Worm (Caenorhabditis elegans) whole organism, midembryonic: Measurements from ENCODE around the gene nape-1.
A peak's percentile ranks its signal among the peaks of the same experiment; 100 is the strongest.

Experiments used
- T22C8.4 ChIP-seq: fragments of 200-800 bp; sonication (Bioruptor generic); IDR thresholded peaks from 2 replicates; pipeline ENCODE4 v1.3.6; 2022; ENCODE audit warnings: missing genetic modification characterization, missing compliant biosample characterization
- cog-1 ChIP-seq: sonication (generic microtip); optimal IDR thresholded peaks from 2 replicates; lab custom pipeline; 2016; ENCODE audit warnings: missing genetic modification characterization, missing compliant biosample characterization
- flt-1 ChIP-seq: fragments of 200-800 bp; sonication (Bioruptor generic); IDR thresholded peaks from 2 replicates; pipeline ENCODE4 v1.3.6; 2022; ENCODE audit warnings: missing genetic modification characterization, missing compliant biosample characterization
- klf-2 ChIP-seq: fragments of 200-800 bp; sonication (Bioruptor generic); conservative IDR thresholded peaks from 2 replicates; pipeline ENCODE4 v1.3.6; 2022; ENCODE audit warnings: missing genetic modification reagents, missing genetic modification characterization, missing compliant biosample characterization
- med-1 ChIP-seq: sonication (generic microtip); optimal IDR thresholded peaks from 2 replicates; lab custom pipeline; 2017; ENCODE audit warnings: missing genetic modification characterization, mild to moderate bottlenecking, missing compliant biosample characterization, antibody characterized with exemption, missing genetic modification reagents; ENCODE audit not compliant: insufficient read depth
- ref-1 ChIP-seq: fragments of 200-800 bp; sonication (Bioruptor generic); conservative IDR thresholded peaks from 2 replicates; pipeline ENCODE4 v1.3.6; 2022; ENCODE audit warnings: missing genetic modification reagents, missing genetic modification characterization, missing compliant biosample characterization
- tab-1 ChIP-seq: fragments of 200-800 bp; sonication (Bioruptor generic); IDR thresholded peaks from 2 replicates; pipeline ENCODE4 v1.3.6; 2022; ENCODE audit warnings: missing genetic modification characterization, missing compliant biosample characterization
- ztf-23 ChIP-seq: fragments of 200-800 bp; sonication (Bioruptor generic); IDR thresholded peaks from 2 replicates; pipeline ENCODE4 v1.3.6; 2022; ENCODE audit warnings: missing genetic modification reagents, missing genetic modification characterization, missing compliant biosample characterization
- ztf-29 ChIP-seq: fragments of 200-800 bp; sonication (Bioruptor generic); IDR thresholded peaks from 2 replicates; pipeline ENCODE4 v1.3.6; 2022; ENCODE audit warnings: missing genetic modification reagents, missing genetic modification characterization, missing compliant biosample characterization

nape-1 gene

DNA sequence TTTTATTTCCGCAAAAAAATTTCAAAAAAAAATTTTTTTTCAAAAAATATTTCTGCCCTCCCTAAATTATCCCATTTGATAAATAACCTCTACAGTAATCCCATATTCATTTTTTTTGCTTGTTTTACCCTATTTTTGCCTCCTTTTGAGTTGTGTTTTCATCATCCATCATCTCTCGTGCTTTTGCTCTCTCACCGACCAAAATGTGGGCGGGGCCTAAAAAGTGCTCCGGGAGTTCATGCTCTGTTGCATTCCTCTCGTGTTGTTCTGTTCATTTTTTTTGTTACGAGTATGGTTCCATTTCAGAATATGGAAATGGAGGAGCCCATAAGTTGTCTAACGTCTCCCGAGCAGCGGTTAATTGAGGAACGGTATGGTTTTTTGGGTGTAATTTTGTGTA lies 31.5 kb downstream of the nape-1 start, which contains the start of gene Y37E11AL.1:
Gene Y37E11AL.1 (plus strand): TSS at position 301 of the 400 bp plus-strand sequence.
- no peak for TF ChIP-seq med-1
- TF ChIP-seq flt-1 (GFP tag; lab: Robert Waterston, UW): no peak
- no peak for TF ChIP-seq klf-2 (GFP tag; lab: Robert Waterston, UW)
- TF ChIP-seq ref-1 (GFP tag; lab: Robert Waterston, UW): no peak
- TF ChIP-seq cog-1 (tag; lab: Kevin White, UChicago): no peak
- TF ChIP-seq ztf-23 (GFP tag; lab: Robert Waterston, UW): no peak
- no peak for TF ChIP-seq tab-1 (GFP tag; lab: Robert Waterston, UW)

- no peak for TF ChIP-seq tab-1 (GFP tag; lab: Robert Waterston, UW)
- TF ChIP-seq ztf-29 (GFP tag; lab: Robert Waterston, UW): no peak
- TF ChIP-seq ref-1 (GFP tag; lab: Robert Waterston, UW): no peak
- no peak for TF ChIP-seq flt-1 (GFP tag; lab: Robert Waterston, UW)
These were observed 38.8 kb downstream of the nape-1 start, which contains the start of gene Y37E11AL.12 for ce11 chrIV:3701892-3702291. Y37E11AL.12 (minus strand) TSS chrIV:3701992.

- TF ChIP-seq ztf-23 (GFP tag; lab: Robert Waterston, UW) (no peak), flt-1 (GFP tag; lab: Robert Waterston, UW) (no peak), cog-1 (tag; lab: Kevin White, UChicago) (no peak), klf-2 (GFP tag; lab: Robert Waterston, UW) (no peak), tab-1 (GFP tag; lab: Robert Waterston, UW) (no peak), med-1 (no peak)
These were observed 40.1 kb downstream of the nape-1 start, which contains the start of gene Y37E11AL.9 for ce11 chrIV:3700554-3700953. Y37E11AL.9 (minus strand) TSS chrIV:3700654.

DNA sequence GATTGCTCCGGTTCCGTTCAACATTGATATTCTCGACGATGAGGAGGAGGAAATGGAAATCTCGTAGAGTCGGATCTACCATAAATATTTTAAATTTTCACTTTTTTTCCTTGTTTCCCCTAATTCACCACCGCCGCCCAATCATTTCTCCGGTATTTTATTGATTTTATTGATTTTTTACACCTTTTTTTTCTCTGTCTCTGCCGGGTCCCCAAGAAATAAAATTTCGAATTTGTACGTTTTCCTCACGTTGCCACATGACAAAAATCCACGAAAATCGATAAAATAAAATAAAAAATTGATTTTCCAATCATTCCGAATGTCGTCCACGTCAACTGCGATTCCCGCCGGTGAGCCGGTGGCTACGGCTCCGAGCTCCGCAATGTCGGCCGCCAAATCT lies 42.5 kb downstream of the nape-1 start, which contains the start of gene Y37E11AL.2:
Gene Y37E11AL.2 (plus strand): TSS at position 301 of the 400 bp plus-strand sequence.
- TF ChIP-seq klf-2 (GFP tag; lab: Robert Waterston, UW) (no peak), flt-1 (GFP tag; lab: Robert Waterston, UW) (no peak), ztf-23 (GFP tag; lab: Robert Waterston, UW) (no peak), T22C8.4 (peak; percentile 20; the same call in 1 of the 2 replicates), cog-1 (tag; lab: Kevin White, UChicago) (no peak)

ce11 chrIV:3694638-3695037 lies 46.0 kb downstream of the nape-1 start, which contains the start of the genes taf-6.2 and Y37E11AL.3:
taf-6.2 (minus strand) TSS chrIV:3694733.
Y37E11AL.3 (plus strand) TSS chrIV:3694935.
- TF ChIP-seq tab-1 (GFP tag; lab: Robert Waterston, UW) (no peak), flt-1 (GFP tag; lab: Robert Waterston, UW) (0 out of 2 replicates have a peak, but pooled peaks have one; percentile 18)
